Worm (Caenorhabditis elegans) whole organism, mixed stage, embryonic: ENCODE data around the gene F44E5.2.

Experiments used
- blmp-1 ChIP-seq: fragments of 150-350 bp; optimal IDR thresholded peaks from 2 replicates; lab custom pipeline; 2014; ENCODE audit warnings: missing biosample characterization, missing genetic modification characterization
- drap-1 ChIP-seq: fragments of 200-800 bp; sonication (Bioruptor generic); optimal IDR thresholded peaks from 3 replicates; lab custom pipeline; 2018; ENCODE audit warnings: mild to moderate bottlenecking, missing genetic modification characterization, missing compliant biosample characterization
- ham-2 ChIP-seq: fragments of 200-800 bp; sonication (Bioruptor generic); optimal IDR thresholded peaks from 2 replicates; lab custom pipeline; 2018; ENCODE audit warnings: mild to moderate bottlenecking, missing genetic modification characterization, missing compliant biosample characterization
- lsy-2 ChIP-seq: fragments of 150-350 bp; optimal IDR thresholded peaks from 2 replicates; lab custom pipeline; 2014; ENCODE audit warnings: missing biosample characterization, missing genetic modification characterization
- mep-1 ChIP-seq: fragments of 150-350 bp; optimal IDR thresholded peaks from 2 replicates; lab custom pipeline; 2017; ENCODE audit warnings: missing biosample characterization, missing genetic modification reagents, missing genetic modification characterization, inconsistent platforms
- nhr-12 ChIP-seq: fragments of 150-350 bp; optimal IDR thresholded peaks from 2 replicates; lab custom pipeline; 2014; ENCODE audit warnings: missing biosample characterization, missing genetic modification characterization
- nhr-237 ChIP-seq: fragments of 150-350 bp; optimal IDR thresholded peaks from 2 replicates; lab custom pipeline; 2014; ENCODE audit warnings: missing biosample characterization, missing genetic modification characterization
- nhr-28 ChIP-seq: fragments of 150-350 bp; optimal IDR thresholded peaks from 2 replicates; lab custom pipeline; 2014; ENCODE audit warnings: missing biosample characterization, missing genetic modification characterization
- nhr-76 ChIP-seq: sonication (generic microtip); optimal IDR thresholded peaks from 2 replicates; lab custom pipeline; 2017; ENCODE audit warnings: missing biosample characterization, missing genetic modification characterization
- snpc-4 ChIP-seq: fragments of 150-350 bp; optimal IDR thresholded peaks from 2 replicates; lab custom pipeline; 2014; ENCODE audit warnings: missing biosample characterization, missing genetic modification characterization
- sptf-1 ChIP-seq: sonication (generic microtip); optimal IDR thresholded peaks from 2 replicates; lab custom pipeline; 2017; ENCODE audit warnings: mild to moderate bottlenecking, missing genetic modification characterization, moderate library complexity, missing compliant biosample characterization
- unc-39 ChIP-seq: fragments of 150-350 bp; optimal IDR thresholded peaks from 2 replicates; lab custom pipeline; 2014; ENCODE audit warnings: missing biosample characterization, missing genetic modification characterization
- ztf-11 ChIP-seq: fragments of 150-350 bp; optimal IDR thresholded peaks from 2 replicates; lab custom pipeline; 2014; ENCODE audit warnings: missing biosample characterization, missing genetic modification characterization

ce11 chrII:11751615-11752174 is 14.9 kb upstream of the F44E5.2 start:
- TF ChIP-seq ham-2 (no peak), nhr-76 (tag; lab: Kevin White, UChicago) (no peak), nhr-12 (tag; lab: Kevin White, UChicago) (no peak), sptf-1 (tag; lab: Kevin White, UChicago) (no peak), nhr-28 (tag; lab: Kevin White, UChicago) (no peak), drap-1 (GFP tag; lab: Kevin White, UChicago) (no peak), nhr-237 (tag; lab: Kevin White, UChicago) (no peak), ztf-11 (tag; lab: Kevin White, UChicago) (no peak), snpc-4 (no peak), mep-1 (tag; lab: Kevin White, UChicago) (peak; percentile 22), blmp-1 (tag; lab: Kevin White, UChicago) (no peak), unc-39 (no peak), lsy-2 (tag; lab: Kevin White, UChicago) (no peak)
